Fruit fly (Drosophila melanogaster) S2 (cell line): Measurements from ENCODE around the gene Taf12.

Experiments
- CG8478 ChIP-seq: fragments of >200 bp; optimal IDR thresholded peaks from 2 replicates; lab custom pipeline; 2018
- CTCF ChIP-seq, 2 experiments: fragments of >200 bp; optimal IDR thresholded peaks; 2 replicates each; lab custom pipeline; 2018

- TF ChIP-seq CG8478 (lab: Kevin White, UChicago) (no peak), CTCF (optimal IDR thresholded peaks at IDR 0.05; lab: Kevin White, UChicago) (no peak)
Observed at dm6 chr3R:11656614-11657216, 22.8 kb downstream of the Taf12 start.
